Worm (Caenorhabditis elegans): Measurements from ENCODE around the gene Y32H12A.1.

DNA sequence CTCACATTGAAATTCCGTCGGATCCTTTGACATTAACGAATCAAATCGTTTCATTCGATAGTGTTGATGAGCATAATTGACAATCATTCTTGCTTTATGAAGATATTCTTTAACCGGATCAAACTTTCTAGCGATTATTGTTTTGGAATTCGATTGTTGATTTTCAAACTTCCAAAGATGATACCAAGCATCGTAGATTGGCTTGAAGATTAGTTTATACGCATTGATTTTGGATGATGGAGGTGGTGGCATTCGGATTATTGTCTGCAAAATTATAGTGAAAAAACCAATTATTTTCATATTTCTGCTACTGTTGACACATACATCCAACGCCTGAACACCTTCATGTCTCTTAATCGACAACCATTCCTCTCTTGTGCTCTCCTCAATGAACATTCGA is 26.1 kb downstream of the Y32H12A.1 start:
- TF ChIP-seq ama-1 (optimal IDR thresholded peaks at IDR 0.05) (no peak), ceh-36 (tag; optimal IDR thresholded peaks at IDR 0.05) (no peak)

Measured in whole organism, early embryonic.